Fruit fly (Drosophila melanogaster) whole organism, prepupa: Measurements from ENCODE around the gene CG45486.
"Not testable (repeated sequence)": the region's sequence is repeated elsewhere in the genome, so short reads cannot be mapped to it uniquely, and the experiment has no call there.

Experiments
- Blimp-1 ChIP-seq: fragments of 200-800 bp; sonication (Bioruptor generic); optimal IDR thresholded peaks from 3 replicates; lab custom pipeline; 2017; ENCODE audit warnings: missing biosample characterization, missing genetic modification characterization, mild to moderate bottlenecking, moderate library complexity, missing genetic modification reagents
- CG10631 ChIP-seq: fragments of 200-800 bp; sonication (Bioruptor generic); optimal IDR thresholded peaks from 2 replicates; lab custom pipeline; 2016; ENCODE audit warnings: missing biosample characterization, missing genetic modification characterization
- CG15336 ChIP-seq: fragments of 200-800 bp; sonication (Bioruptor generic); IDR thresholded peaks from 2 replicates; pipeline ENCODE4 v1.3.6; 2022; ENCODE audit warnings: missing biosample characterization, missing genetic modification characterization
- CG1621 ChIP-seq: fragments of 200-800 bp; sonication (Bioruptor generic); optimal IDR thresholded peaks from 3 replicates; lab custom pipeline; 2018; ENCODE audit warnings: missing biosample characterization, mild to moderate bottlenecking, missing genetic modification characterization
- CG16779 ChIP-seq: fragments of 200-800 bp; sonication (Bioruptor generic); optimal IDR thresholded peaks from 3 replicates; lab custom pipeline; 2017; ENCODE audit warnings: missing biosample characterization, mild to moderate bottlenecking, missing genetic modification characterization
- CG31627 ChIP-seq: fragments of 200-800 bp; sonication (Bioruptor generic); optimal IDR thresholded peaks from 3 replicates; lab custom pipeline; 2016; ENCODE audit warnings: missing biosample characterization, missing genetic modification characterization
- CG32006 ChIP-seq: fragments of 200-800 bp; sonication (Bioruptor generic); optimal IDR thresholded peaks from 3 replicates; lab custom pipeline; 2017; ENCODE audit warnings: missing biosample characterization, mild to moderate bottlenecking, missing genetic modification characterization
- CG34406 ChIP-seq: fragments of 200-800 bp; sonication (Bioruptor generic); optimal IDR thresholded peaks from 3 replicates; lab custom pipeline; 2016; ENCODE audit warnings: missing biosample characterization, missing genetic modification characterization
- CG3919 ChIP-seq: fragments of 200-800 bp; sonication (Bioruptor generic); optimal IDR thresholded peaks from 3 replicates; lab custom pipeline; 2016; ENCODE audit warnings: missing biosample characterization, missing genetic modification characterization
- CG4318 ChIP-seq: fragments of 200-800 bp; sonication (Bioruptor generic); optimal IDR thresholded peaks from 3 replicates; lab custom pipeline; 2017; ENCODE audit warnings: missing biosample characterization, mild to moderate bottlenecking, missing genetic modification characterization
- CG6792 ChIP-seq: fragments of 200-800 bp; sonication (Bioruptor generic); optimal IDR thresholded peaks from 3 replicates; lab custom pipeline; 2016; ENCODE audit warnings: missing biosample characterization, missing genetic modification characterization
- CG6808 ChIP-seq: fragments of 200-800 bp; sonication (Bioruptor generic); optimal IDR thresholded peaks from 3 replicates; lab custom pipeline; 2017; ENCODE audit warnings: missing biosample characterization, missing genetic modification characterization, mild to moderate bottlenecking, moderate library complexity, missing genetic modification reagents
- CG7368 ChIP-seq: fragments of 200-800 bp; sonication (Bioruptor generic); optimal IDR thresholded peaks from 3 replicates; lab custom pipeline; 2016; ENCODE audit warnings: missing biosample characterization, missing genetic modification characterization
- CG8319 ChIP-seq: fragments of 200-800 bp; sonication (Bioruptor generic); optimal IDR thresholded peaks from 3 replicates; lab custom pipeline; 2016; ENCODE audit warnings: missing biosample characterization, missing genetic modification characterization
- Eip78C ChIP-seq: fragments of 200-800 bp; sonication (Bioruptor generic); peaks from one replicate; lab custom pipeline; 2016; ENCODE audit warnings: missing biosample characterization, missing genetic modification characterization
- Ets96B ChIP-seq: fragments of 200-800 bp; optimal IDR thresholded peaks from 2 replicates; lab custom pipeline; 2019; ENCODE audit warnings: missing biosample characterization, mild to moderate bottlenecking, missing genetic modification characterization, moderate library complexity
- Gug ChIP-seq: fragments of 200-800 bp; sonication (Bioruptor generic); IDR thresholded peaks from 2 replicates; pipeline ENCODE4 v1.3.6; 2022; ENCODE audit warnings: missing biosample characterization, missing genetic modification characterization
- Hr38 ChIP-seq: sonication (Bioruptor generic); optimal IDR thresholded peaks from 2 replicates; lab custom pipeline; 2016; ENCODE audit warnings: missing biosample characterization, missing genetic modification characterization
- Hr39 ChIP-seq: fragments of 200-800 bp; sonication (Bioruptor generic); optimal IDR thresholded peaks from 2 replicates; lab custom pipeline; 2016; ENCODE audit warnings: missing biosample characterization, missing genetic modification characterization
- Hr4 ChIP-seq: fragments of 200-800 bp; sonication (Bioruptor generic); optimal IDR thresholded peaks from 3 replicates; lab custom pipeline; 2016; ENCODE audit warnings: missing biosample characterization, missing genetic modification characterization
- Lpt ChIP-seq: fragments of 200-800 bp; sonication (Bioruptor generic); optimal IDR thresholded peaks from 3 replicates; lab custom pipeline; 2016; ENCODE audit warnings: missing biosample characterization, missing genetic modification characterization
- Smox ChIP-seq: fragments of 200-800 bp; sonication (Bioruptor generic); optimal IDR thresholded peaks from 3 replicates; lab custom pipeline; 2016; ENCODE audit warnings: missing biosample characterization, missing genetic modification characterization
- Sox15 ChIP-seq: fragments of 200-800 bp; sonication (Bioruptor generic); optimal IDR thresholded peaks from 3 replicates; lab custom pipeline; 2016; ENCODE audit warnings: missing biosample characterization, missing genetic modification characterization
- achi ChIP-seq: fragments of 200-800 bp; sonication (Bioruptor generic); optimal IDR thresholded peaks from 3 replicates; lab custom pipeline; 2016; ENCODE audit warnings: missing biosample characterization, missing genetic modification characterization
- acj6 ChIP-seq: fragments of 200-800 bp; sonication (Bioruptor generic); optimal IDR thresholded peaks from 3 replicates; lab custom pipeline; 2016; ENCODE audit warnings: missing biosample characterization, missing genetic modification characterization
- dsx ChIP-seq: fragments of 200-800 bp; optimal IDR thresholded peaks from 3 replicates; lab custom pipeline; 2019; ENCODE audit warnings: missing biosample characterization, mild to moderate bottlenecking, missing genetic modification characterization, moderate library complexity; ENCODE audit not compliant: poor library complexity, severe bottlenecking
- eg ChIP-seq: fragments of 200-800 bp; sonication (Bioruptor generic); IDR thresholded peaks from 3 replicates; pipeline ENCODE4 v1.3.6; 2022; ENCODE audit warnings: missing biosample characterization, missing genetic modification characterization
- esn ChIP-seq: fragments of 200-800 bp; sonication (Bioruptor generic); optimal IDR thresholded peaks from 2 replicates; lab custom pipeline; 2016; ENCODE audit warnings: missing biosample characterization, mild to moderate bottlenecking, missing genetic modification characterization, moderate library complexity
- fd59A ChIP-seq: fragments of 200-800 bp; sonication (Bioruptor generic); optimal IDR thresholded peaks from 2 replicates; lab custom pipeline; 2017; ENCODE audit warnings: missing biosample characterization, mild to moderate bottlenecking, missing genetic modification characterization, missing genetic modification reagents
- fd85E ChIP-seq: fragments of 200-800 bp; sonication (Bioruptor generic); optimal IDR thresholded peaks from 3 replicates; lab custom pipeline; 2016; ENCODE audit warnings: missing biosample characterization, missing genetic modification characterization
- lz ChIP-seq: fragments of 200-800 bp; sonication (Bioruptor generic); optimal IDR thresholded peaks from 3 replicates; lab custom pipeline; 2016; ENCODE audit warnings: missing biosample characterization, missing genetic modification characterization
- net ChIP-seq: fragments of 200-800 bp; sonication (Bioruptor generic); optimal IDR thresholded peaks from 3 replicates; lab custom pipeline; 2016; ENCODE audit warnings: missing biosample characterization, missing genetic modification characterization
- pdm3 ChIP-seq: fragments of 200-800 bp; sonication (Bioruptor generic); optimal IDR thresholded peaks from 3 replicates; lab custom pipeline; 2016; ENCODE audit warnings: missing biosample characterization, missing genetic modification characterization
- salr ChIP-seq, 2 experiments: fragments of 200-800 bp; sonication (Bioruptor generic); optimal IDR thresholded peaks; 3 replicates each; lab custom pipeline; 2016 to 2018; ENCODE audit warnings: missing biosample characterization in 2 of 2, missing genetic modification characterization in 2 of 2, mild to moderate bottlenecking in 1 of 2
- spab ChIP-seq: fragments of 200-800 bp; sonication (Bioruptor generic); optimal IDR thresholded peaks from 2 replicates; lab custom pipeline; 2017; ENCODE audit warnings: missing biosample characterization, mild to moderate bottlenecking, missing genetic modification characterization, missing genetic modification reagents
- ss ChIP-seq, 2 experiments: fragments of 200-800 bp; sonication (Bioruptor generic); optimal IDR thresholded peaks; 2 replicates in 1 of 2; 3 replicates in 1 of 2; lab custom pipeline; 2017 to 2018; ENCODE audit warnings: mild to moderate bottlenecking in 2 of 2, missing biosample characterization in 2 of 2, missing genetic modification characterization in 2 of 2, moderate library complexity in 1 of 2
- svp ChIP-seq: fragments of 200-800 bp; sonication (Bioruptor generic); peaks from one replicate; lab custom pipeline; 2016; ENCODE audit warnings: missing biosample characterization, missing genetic modification characterization
- vri ChIP-seq: fragments of 200-800 bp; sonication (Bioruptor generic); optimal IDR thresholded peaks from 3 replicates; lab custom pipeline; 2016; ENCODE audit warnings: missing biosample characterization, mild to moderate bottlenecking, missing genetic modification characterization

The CG45486 gene

DNA sequence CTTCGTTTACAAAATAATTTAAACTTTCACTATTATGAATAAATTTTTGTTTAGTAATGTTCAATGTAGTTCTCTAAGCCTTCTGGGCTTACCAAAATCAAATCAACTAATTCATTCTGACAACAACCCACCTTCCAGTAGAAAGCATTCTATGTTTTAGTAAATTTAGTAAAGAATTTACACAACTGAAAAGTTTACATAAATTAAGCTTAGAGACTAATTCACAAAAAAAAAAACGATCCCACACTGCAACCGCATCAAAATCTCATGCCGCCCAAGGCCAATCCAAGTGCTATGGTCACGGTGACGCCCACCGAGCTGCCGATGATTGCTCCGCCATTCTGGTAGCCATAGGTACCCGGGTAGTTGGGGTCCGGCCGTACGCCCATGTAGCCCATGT, 24.3 kb upstream of the CG45486 start, which contains the start of gene CG45490:
Gene CG45490, minus strand, starts transcription at position 101 of the 400 bp plus-strand sequence.
- TF ChIP-seq CG8319, Hr38, Lpt (GFP tag; lab: Kevin White, UChicago): not testable (repeated sequence)

DNA sequence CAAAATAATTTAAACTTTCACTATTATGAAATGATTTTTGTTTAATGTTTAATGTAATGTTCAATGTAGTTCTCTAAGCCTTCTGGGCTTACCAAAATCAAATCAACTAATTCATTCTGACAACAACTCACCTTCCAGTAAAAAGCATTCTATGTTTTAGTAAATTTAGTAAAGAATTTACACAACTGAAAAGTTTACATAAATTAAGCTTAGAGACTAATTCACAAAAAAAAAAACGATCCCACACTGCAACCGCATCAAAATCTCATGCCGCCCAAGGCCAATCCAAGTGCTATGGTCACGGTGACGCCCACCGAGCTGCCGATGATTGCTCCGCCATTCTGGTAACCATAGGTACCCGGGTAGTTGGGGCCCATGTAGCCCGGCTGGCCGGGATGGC, 19.2 kb upstream of the CG45486 start, which contains the start of gene CG45489:
Gene CG45489, minus strand, starts transcription at position 101 of the 400 bp plus-strand sequence.
- TF ChIP-seq fd85E, Smox, CG10631 (GFP tag; lab: Kevin White, UChicago): not testable (repeated sequence)

DNA sequence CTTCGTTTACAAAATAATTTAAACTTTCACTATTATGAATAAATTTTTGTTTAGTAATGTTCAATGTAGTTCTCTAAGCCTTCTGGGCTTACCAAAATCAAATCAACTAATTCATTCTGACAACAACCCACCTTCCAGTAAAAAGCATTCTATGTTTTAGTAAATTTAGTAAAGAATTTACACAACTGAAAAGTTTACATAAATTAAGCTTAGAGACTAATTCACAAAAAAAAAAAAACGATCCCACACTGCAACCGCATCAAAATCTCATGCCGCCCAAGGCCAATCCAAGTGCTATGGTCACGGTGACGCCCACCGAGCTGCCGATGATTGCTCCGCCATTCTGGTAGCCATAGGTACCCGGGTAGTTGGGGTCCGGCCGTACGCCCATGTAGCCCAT, 10.4 kb upstream of the CG45486 start, which contains the start of gene CG45488:
Gene CG45488, minus strand, starts transcription at position 101 of the 400 bp plus-strand sequence.
- not testable (repeated sequence) for TF ChIP-seq Ets96B; fd85E (GFP tag; lab: Kevin White, UChicago); fd59A (GFP tag; lab: Kevin White, UChicago)

DNA sequence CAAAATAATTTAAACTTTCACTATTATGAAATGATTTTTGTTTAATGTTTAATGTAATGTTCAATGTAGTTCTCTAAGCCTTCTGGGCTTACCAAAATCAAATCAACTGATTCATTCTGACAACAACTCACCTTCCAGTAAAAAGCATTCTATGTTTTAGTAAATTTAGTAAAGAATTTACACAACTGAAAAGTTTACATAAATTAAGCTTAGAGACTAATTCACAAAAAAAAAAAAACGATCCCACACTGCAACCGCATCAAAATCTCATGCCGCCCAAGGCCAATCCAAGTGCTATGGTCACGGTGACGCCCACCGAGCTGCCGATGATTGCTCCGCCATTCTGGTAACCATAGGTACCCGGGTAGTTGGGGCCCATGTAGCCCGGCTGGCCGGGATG, 5.3 kb upstream of the CG45486 start, which contains the start of gene CG45487:
Gene CG45487, minus strand, starts transcription at position 101 of the 400 bp plus-strand sequence.
- TF ChIP-seq Hr38, CG10631, fd85E (GFP tag; lab: Kevin White, UChicago): not testable (repeated sequence)

DNA sequence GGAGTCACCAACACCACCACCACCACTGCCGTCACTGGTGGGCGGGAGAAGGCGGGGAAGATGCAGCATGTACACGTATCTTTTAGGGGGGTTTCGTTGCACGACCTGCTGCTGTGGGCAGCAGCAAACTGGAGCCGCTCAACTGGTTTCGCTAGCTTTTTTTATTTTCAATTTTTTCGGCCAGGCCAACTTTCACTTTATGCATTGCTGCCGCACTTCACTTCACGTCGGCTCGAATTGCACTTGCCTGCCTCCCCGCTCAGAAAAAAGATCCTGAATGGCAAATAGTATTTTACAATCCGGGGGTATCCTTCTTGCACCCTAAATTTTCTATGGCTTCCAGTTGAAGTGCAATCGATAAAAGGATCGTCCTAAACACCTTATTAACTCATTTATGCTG, 9.9 kb downstream of the CG45486 start:
- no peak for TF ChIP-seq fd85E (GFP tag; lab: Kevin White, UChicago)
- no peak for TF ChIP-seq salr (GFP tag; optimal IDR thresholded peaks at IDR 0.05; lab: Kevin White, UChicago)
- peak; percentile 50 for TF ChIP-seq Lpt (GFP tag; lab: Kevin White, UChicago)
- peak; percentile 69 for TF ChIP-seq Blimp-1 (GFP tag; lab: Kevin White, UChicago)

DNA sequence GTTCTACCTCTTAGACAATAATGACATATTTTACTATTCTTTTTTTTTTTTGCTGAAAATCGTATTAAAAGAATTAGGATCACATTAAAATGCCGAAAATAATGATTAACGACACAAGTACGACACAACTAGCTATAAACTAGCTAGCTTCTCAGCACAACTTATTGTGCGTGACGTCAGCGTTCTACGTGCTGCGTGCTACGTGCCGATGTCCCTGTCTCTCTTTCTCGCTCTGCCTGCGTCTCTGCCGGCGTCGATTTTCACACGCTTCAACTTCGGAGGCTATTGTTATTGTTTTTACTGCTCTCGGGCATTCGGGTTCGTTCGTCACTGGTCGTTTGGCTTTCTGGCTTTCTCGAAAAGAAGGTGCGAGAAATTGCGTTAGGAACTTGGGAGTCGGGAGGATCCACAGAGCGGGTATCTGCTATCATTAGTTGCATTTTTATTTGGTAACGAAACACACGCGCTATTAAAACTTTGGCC, 11.9 kb downstream of the CG45486 start:
- TF ChIP-seq CG31627 (GFP tag; lab: Kevin White, UChicago) (no peak), vri (GFP tag; lab: Kevin White, UChicago) (no peak), Ets96B (no peak), svp (GFP tag; lab: Kevin White, UChicago) (peak; percentile 31), CG16779 (tag; lab: Kevin White, UChicago) (no peak), Blimp-1 (GFP tag; lab: Kevin White, UChicago) (no peak), CG3919 (GFP tag; lab: Kevin White, UChicago) (no peak), Hr4 (GFP tag; lab: Kevin White, UChicago) (no peak), CG15336 (no peak), eg (GFP tag; lab: Robert Waterston, UW) (no peak), CG32006 (GFP tag; lab: Kevin White, UChicago) (peak; percentile 12), dsx (GFP tag; lab: Kevin White, UChicago) (no peak), CG4318 (GFP tag; lab: Kevin White, UChicago) (no peak), fd59A (GFP tag; lab: Kevin White, UChicago) (no peak), Hr38 (GFP tag; lab: Kevin White, UChicago) (no peak), pdm3 (GFP tag; lab: Kevin White, UChicago) (no peak), CG6808 (GFP tag; lab: Kevin White, UChicago) (no peak), Gug (no peak), net (GFP tag; lab: Kevin White, UChicago) (no peak), CG7368 (GFP tag; lab: Kevin White, UChicago) (no peak), Sox15 (no peak), ss (GFP tag; optimal IDR thresholded peaks at IDR 0.05; lab: Kevin White, UChicago) (peak in 1 of 2 experiments; percentile 44), CG10631 (GFP tag; lab: Kevin White, UChicago) (no peak), fd85E (GFP tag; lab: Kevin White, UChicago) (no peak), CG34406 (no peak), spab (GFP tag; lab: Kevin White, UChicago) (no peak), achi (GFP tag; lab: Kevin White, UChicago) (no peak), CG1621 (tag; lab: Kevin White, UChicago) (no peak), salr (GFP tag; optimal IDR thresholded peaks at IDR 0.05; lab: Kevin White, UChicago) (no peak), esn (GFP tag; lab: Kevin White, UChicago) (no peak), Eip78C (peak; percentile 43), lz (no peak), CG6792 (GFP tag; lab: Kevin White, UChicago) (no peak), Hr39 (GFP tag; lab: Kevin White, UChicago) (no peak), acj6 (no peak)
